Worm (Caenorhabditis elegans) whole organism, L3 larva: Measurements from ENCODE around the gene ZC190.4.

Experiments used
- aly-2 ChIP-seq: fragments of 150-350 bp; optimal IDR thresholded peaks from 2 replicates; lab custom pipeline; 2014; ENCODE audit warnings: missing biosample characterization, missing genetic modification characterization
- elt-1 ChIP-seq: fragments of 150-350 bp; optimal IDR thresholded peaks from 2 replicates; lab custom pipeline; 2014; ENCODE audit warnings: missing biosample characterization, missing genetic modification characterization
- elt-2 ChIP-seq: sonication (generic microtip); optimal IDR thresholded peaks from 2 replicates; lab custom pipeline; 2016; ENCODE audit warnings: missing genetic modification reagents, mild to moderate bottlenecking, missing genetic modification characterization, missing compliant biosample characterization
- lin-15B ChIP-seq: fragments of 150-350 bp; optimal IDR thresholded peaks from 2 replicates; lab custom pipeline; 2014; ENCODE audit warnings: missing biosample characterization, missing genetic modification characterization
- nhr-11 ChIP-seq: fragments of 150-350 bp; optimal IDR thresholded peaks from 2 replicates; lab custom pipeline; 2014; ENCODE audit warnings: missing biosample characterization, missing genetic modification characterization
- nhr-28 ChIP-seq: fragments of 150-350 bp; optimal IDR thresholded peaks from 2 replicates; lab custom pipeline; 2014; ENCODE audit warnings: missing biosample characterization, missing genetic modification characterization
- nhr-67 ChIP-seq: fragments of 150-350 bp; optimal IDR thresholded peaks from 2 replicates; lab custom pipeline; 2014; ENCODE audit warnings: missing biosample characterization, missing genetic modification characterization
- nhr-76 ChIP-seq: fragments of 150-350 bp; sonication (generic microtip); optimal IDR thresholded peaks from 5 replicates; lab custom pipeline; 2014; ENCODE audit warnings: missing biosample characterization, missing genetic modification characterization
- sea-2 ChIP-seq: fragments of 150-350 bp; sonication (generic microtip); optimal IDR thresholded peaks from 4 replicates; lab custom pipeline; 2014; ENCODE audit warnings: missing biosample characterization, missing genetic modification reagents, missing genetic modification characterization
- unc-62 ChIP-seq: fragments of 150-350 bp; sonication (generic microtip); optimal IDR thresholded peaks from 4 replicates; lab custom pipeline; 2014; ENCODE audit warnings: missing biosample characterization, missing genetic modification reagents, missing genetic modification characterization
- ztf-11 ChIP-seq: fragments of 150-350 bp; optimal IDR thresholded peaks from 2 replicates; lab custom pipeline; 2014; ENCODE audit warnings: missing biosample characterization, missing genetic modification characterization

- TF ChIP-seq nhr-28 (tag; lab: Kevin White, UChicago) (no peak), nhr-11 (tag; lab: Kevin White, UChicago) (no peak), aly-2 (no peak), elt-1 (tag; lab: Kevin White, UChicago) (no peak), nhr-67 (tag; lab: Kevin White, UChicago) (no peak), elt-2 (tag; lab: Kevin White, UChicago) (no peak), unc-62 (no peak), ztf-11 (tag; lab: Kevin White, UChicago) (no peak), nhr-76 (tag; lab: Kevin White, UChicago) (no peak), lin-15B (no peak), sea-2 (GFP tag; lab: Kevin White, UChicago) (no peak)
Measured at ce11 chrV:8673498-8673897, 7.6 kb downstream of the ZC190.4 start, which contains the start of gene ZC190.5.
